Fruit fly (Drosophila melanogaster): ENCODE results near the gene kuk.

DNA sequence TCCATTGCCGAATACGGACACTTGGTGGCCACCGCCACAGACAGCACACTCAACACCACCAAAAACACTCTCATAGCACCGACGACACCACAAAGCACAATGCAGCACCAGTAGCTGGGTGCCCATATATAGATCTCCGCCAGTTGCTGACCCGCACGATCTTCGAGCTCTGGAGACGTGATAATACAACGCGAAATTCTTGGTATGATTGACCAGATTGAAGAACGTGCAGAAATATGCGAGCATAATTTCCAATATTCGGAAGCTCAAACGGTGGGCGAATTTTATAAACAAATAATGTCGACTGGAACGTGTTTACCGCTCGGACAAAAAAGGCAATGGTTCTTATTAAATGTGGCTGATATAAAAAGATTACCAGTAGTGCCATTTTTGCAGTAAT, 44.1 kb upstream of the kuk start, which contains the start of gene CG4009:
- no peak for TF ChIP-seq CG8478 (optimal IDR thresholded peaks at IDR 0.05)
- TF ChIP-seq CTCF (optimal IDR thresholded peaks at IDR 0.05) = no peak
